Worm (Caenorhabditis elegans): ENCODE measurements around the gene pfd-5.

The pfd-5 gene

ce11 chrIII:7162065-7162762, 36.5 kb downstream of the pfd-5 start, which contains the start of the genes syf-2 and K04G7.1 (continued):
- peak; percentile 91 for TF ChIP-seq hlh-11 (tag; optimal IDR thresholded peaks at IDR 0.05)
- TF ChIP-seq nhr-10 (tag; optimal IDR thresholded peaks at IDR 0.05): no peak
- TF ChIP-seq Y105C5A.15 (GFP tag; IDR thresholded peaks at IDR 0.05): no peak
- TF ChIP-seq ama-1 (optimal IDR thresholded peaks at IDR 0.05): no peak
- TF ChIP-seq D1046.2 (GFP tag; IDR thresholded peaks at IDR 0.05): peak; percentile 35; the same call in 1 of the 2 replicates
- TF ChIP-seq duxl-1 (tag; optimal IDR thresholded peaks at IDR 0.05; ENCODE audit: poor library complexity): peak; percentile 16
- TF ChIP-seq nhr-237 (tag; optimal IDR thresholded peaks at IDR 0.05): no peak
- peak; percentile 76 for TF ChIP-seq nhr-28 (tag; optimal IDR thresholded peaks at IDR 0.05)
- no peak for TF ChIP-seq zip-11 (GFP tag; IDR thresholded peaks at IDR 0.05)
- TF ChIP-seq zfp-3 (GFP tag; conservative IDR thresholded peaks at IDR 0.05): peak; percentile 81
- TF ChIP-seq ctbp-1 (GFP tag; IDR thresholded peaks at IDR 0.05): peak; percentile 53; the same call in 1 of the 2 replicates
- TF ChIP-seq hmg-1.1 (GFP tag; IDR thresholded peaks at IDR 0.05): peak; percentile 83
- peak; percentile 14 to 26 for TF ChIP-seq daf-16 (GFP tag; optimal IDR thresholded peaks at IDR 0.05)
- peak; percentile 65 for TF ChIP-seq daf-16 (tag; optimal IDR thresholded peaks at IDR 0.05)
- TF ChIP-seq dmd-9 (GFP tag; IDR thresholded peaks at IDR 0.05): peak; percentile 77
- TF ChIP-seq zag-1 (tag; optimal IDR thresholded peaks at IDR 0.05): peak; percentile 2
- no peak for TF ChIP-seq madf-5 (GFP tag; IDR thresholded peaks at IDR 0.05)
- 0 out of 2 replicates have a peak, but pooled peaks have one; percentile 57 for TF ChIP-seq tra-1 (GFP tag; IDR thresholded peaks at IDR 0.05)
- no peak for TF ChIP-seq F26F4.8 (GFP tag; conservative IDR thresholded peaks at IDR 0.05)
- peak; percentile 85 for TF ChIP-seq nhr-11 (tag; optimal IDR thresholded peaks at IDR 0.05)
- TF ChIP-seq zfp-2 (tag; optimal IDR thresholded peaks at IDR 0.05): peak; percentile 80
- TF ChIP-seq nhr-42 (GFP tag; IDR thresholded peaks at IDR 0.05): peak; percentile 86
- TF ChIP-seq F37D6.2 (tag; optimal IDR thresholded peaks at IDR 0.05): peak; percentile 83
- TF ChIP-seq php-3 (GFP tag; IDR thresholded peaks at IDR 0.05): no peak
- no peak for TF ChIP-seq spr-3 (GFP tag; optimal IDR thresholded peaks at IDR 0.05)
- peak; percentile 45; the same call in 1 of the 2 replicates for TF ChIP-seq mdt-29 (GFP tag; IDR thresholded peaks at IDR 0.05)
- TF ChIP-seq nhr-41 (GFP tag; IDR thresholded peaks at IDR 0.05): no peak
- TF ChIP-seq arid-1 (GFP tag; conservative IDR thresholded peaks at IDR 0.05): peak; percentile 78
- peak; percentile 87 for TF ChIP-seq rbr-2 (tag; optimal IDR thresholded peaks at IDR 0.05)
- TF ChIP-seq lir-3 (tag; optimal IDR thresholded peaks at IDR 0.05): no peak
- TF ChIP-seq unc-62 (GFP tag; optimal IDR thresholded peaks at IDR 0.05 in 1 of 2): peak in 1 of 2 experiments; percentile 62
- TF ChIP-seq unc-62 (tag; optimal IDR thresholded peaks at IDR 0.05): no peak
- TF ChIP-seq spr-1 (tag; optimal IDR thresholded peaks at IDR 0.05): peak; percentile 23
- TF ChIP-seq dmd-6 (GFP tag; IDR thresholded peaks at IDR 0.05): peak; percentile 84
- TF ChIP-seq lin-13 (GFP tag; optimal IDR thresholded peaks at IDR 0.05): peak; percentile 98
- TF ChIP-seq ztf-7 (tag; optimal IDR thresholded peaks at IDR 0.05): peak; percentile 17
- TF ChIP-seq dve-1 (tag; optimal IDR thresholded peaks at IDR 0.05; ENCODE audit: insufficient read depth): peak; percentile 90
- TF ChIP-seq lsy-2 (tag; optimal IDR thresholded peaks at IDR 0.05): peak; percentile 47 to 96
- peak; percentile 28 for TF ChIP-seq nhr-48 (tag; optimal IDR thresholded peaks at IDR 0.05)
- TF ChIP-seq mxl-2 (GFP tag; conservative IDR thresholded peaks at IDR 0.05): no peak
- peak; percentile 63 for TF ChIP-seq lin-1 (GFP tag; IDR thresholded peaks at IDR 0.05)
- TF ChIP-seq dmd-8 (GFP tag; IDR thresholded peaks at IDR 0.05): no peak
- TF ChIP-seq mep-1 (tag; optimal IDR thresholded peaks at IDR 0.05): peak; percentile 96
- peak in 1 of 2 experiments; percentile 79 for TF ChIP-seq hif-1 (tag; optimal IDR thresholded peaks at IDR 0.05)
- peak; percentile 87 for TF ChIP-seq aha-1 (tag)
- peak; percentile 88 for TF ChIP-seq fkh-10 (GFP tag; optimal IDR thresholded peaks at IDR 0.05)
- peak; percentile 92 for TF ChIP-seq nhr-77 (tag; optimal IDR thresholded peaks at IDR 0.05)
- TF ChIP-seq nhr-25 (tag; optimal IDR thresholded peaks at IDR 0.05; ENCODE audit: borderline replicate concordance, insufficient read depth): peak; percentile 45
